Worm (Caenorhabditis elegans) whole organism, young adult: Measurements from ENCODE around the gene R02E4.1.

Source experiments
- ceh-58 ChIP-seq: fragments of 200-800 bp; sonication (Bioruptor generic); IDR thresholded peaks from 2 replicates; pipeline ENCODE4 v1.3.6; 2022; ENCODE audit warnings: missing genetic modification characterization, missing compliant biosample characterization
- pha-4 ChIP-seq: fragments of 150-350 bp; sonication (generic microtip); optimal IDR thresholded peaks from 2 replicates; lab custom pipeline; 2014; ENCODE audit warnings: missing biosample characterization, missing genetic modification reagents, missing genetic modification characterization
- snpc-4 ChIP-seq, 5 experiments: fragments of 150-350 bp in 1 of 5; sonication (generic microtip) in 4 of 5; optimal IDR thresholded peaks; 2 replicates each; lab custom pipeline; 2014 to 2018; ENCODE audit warnings: missing genetic modification characterization in 5 of 5, missing biosample characterization in 3 of 5, antibody characterized with exemption in 2 of 5, mild to moderate bottlenecking in 2 of 5, missing compliant biosample characterization in 2 of 5, missing genotype in 2 of 5, moderate library complexity in 2 of 5, missing genetic modification reagents in 1 of 5

- TF ChIP-seq pha-4 (tag; lab: Kevin White, UChicago) (no peak), ceh-58 (GFP tag; lab: Robert Waterston, UW) (no peak), snpc-4 (GFP tag; optimal IDR thresholded peaks at IDR 0.05; lab: Kevin White, UChicago) (no peak), snpc-4 (tag; optimal IDR thresholded peaks at IDR 0.05; lab: Kevin White, UChicago) (no peak)
These were observed 41.7 kb upstream of the R02E4.1 start for ce11 chrX:4146046-4146445.
